Worm (Caenorhabditis elegans) whole organism, mixed stage, embryonic: ENCODE data around the gene F17C8.7.

Experiments
- M03D4.4 ChIP-seq: sonication (generic microtip); optimal IDR thresholded peaks from 2 replicates; lab custom pipeline; 2017; ENCODE audit warnings: mild to moderate bottlenecking, missing genetic modification characterization, missing compliant biosample characterization
- bed-3 ChIP-seq: fragments of 200-800 bp; sonication (Bioruptor generic); optimal IDR thresholded peaks from 3 replicates; lab custom pipeline; 2018; ENCODE audit warnings: mild to moderate bottlenecking, missing genetic modification characterization, moderate library complexity, missing compliant biosample characterization
- blmp-1 ChIP-seq: fragments of 150-350 bp; optimal IDR thresholded peaks from 2 replicates; lab custom pipeline; 2014; ENCODE audit warnings: missing biosample characterization, missing genetic modification characterization
- ceh-39 ChIP-seq: fragments of 150-350 bp; optimal IDR thresholded peaks from 2 replicates; lab custom pipeline; 2014; ENCODE audit warnings: missing biosample characterization, missing genetic modification characterization
- ceh-43 ChIP-seq: fragments of 200-800 bp; sonication (Bioruptor generic); optimal IDR thresholded peaks from 2 replicates; lab custom pipeline; 2018; ENCODE audit warnings: mild to moderate bottlenecking, missing genetic modification characterization, moderate library complexity, missing compliant biosample characterization
- ceh-83 ChIP-seq: fragments of 200-800 bp; sonication (Bioruptor generic); optimal IDR thresholded peaks from 2 replicates; lab custom pipeline; 2018; ENCODE audit warnings: mild to moderate bottlenecking, missing genetic modification characterization, missing compliant biosample characterization
- ces-1 ChIP-seq: fragments of 150-350 bp; optimal IDR thresholded peaks from 2 replicates; lab custom pipeline; 2014; ENCODE audit warnings: missing biosample characterization, missing genetic modification reagents, missing genetic modification characterization
- cnd-1 ChIP-seq: fragments of 200-800 bp; sonication (Bioruptor generic); optimal IDR thresholded peaks from 2 replicates; lab custom pipeline; 2018; ENCODE audit warnings: mild to moderate bottlenecking, missing genetic modification characterization, missing compliant biosample characterization
- drap-1 ChIP-seq: fragments of 200-800 bp; sonication (Bioruptor generic); optimal IDR thresholded peaks from 3 replicates; lab custom pipeline; 2018; ENCODE audit warnings: mild to moderate bottlenecking, missing genetic modification characterization, missing compliant biosample characterization
- elt-1 ChIP-seq: sonication (generic microtip); optimal IDR thresholded peaks from 2 replicates; lab custom pipeline; 2017; ENCODE audit warnings: missing genetic modification characterization, mild to moderate bottlenecking, missing compliant biosample characterization, antibody characterized with exemption, moderate library complexity, borderline replicate concordance; ENCODE audit not compliant: insufficient read depth
- elt-3 ChIP-seq: fragments of 150-350 bp; optimal IDR thresholded peaks from 2 replicates; lab custom pipeline; 2014; ENCODE audit warnings: missing biosample characterization, missing genetic modification characterization
- flh-1 ChIP-seq: fragments of 200-800 bp; sonication (Bioruptor generic); optimal IDR thresholded peaks from 2 replicates; lab custom pipeline; 2018; ENCODE audit warnings: mild to moderate bottlenecking, missing genetic modification characterization, moderate library complexity, missing compliant biosample characterization
- ham-2 ChIP-seq: fragments of 200-800 bp; sonication (Bioruptor generic); optimal IDR thresholded peaks from 2 replicates; lab custom pipeline; 2018; ENCODE audit warnings: mild to moderate bottlenecking, missing genetic modification characterization, missing compliant biosample characterization
- hlh-1 ChIP-seq: fragments of 150-350 bp; optimal IDR thresholded peaks from 2 replicates; lab custom pipeline; 2014; ENCODE audit warnings: missing biosample characterization, missing genetic modification reagents, missing genetic modification characterization
- lin-13 ChIP-seq: fragments of 150-350 bp; optimal IDR thresholded peaks from 2 replicates; lab custom pipeline; 2014; ENCODE audit warnings: missing biosample characterization, missing genetic modification characterization
- lin-32 ChIP-seq: fragments of 200-800 bp; sonication (Bioruptor generic); optimal IDR thresholded peaks from 2 replicates; lab custom pipeline; 2018; ENCODE audit warnings: mild to moderate bottlenecking, missing genetic modification characterization, missing compliant biosample characterization
- lsy-2 ChIP-seq: fragments of 150-350 bp; optimal IDR thresholded peaks from 2 replicates; lab custom pipeline; 2014; ENCODE audit warnings: missing biosample characterization, missing genetic modification characterization
- mab-5 ChIP-seq: fragments of 150-350 bp; optimal IDR thresholded peaks from 2 replicates; lab custom pipeline; 2014; ENCODE audit warnings: missing biosample characterization, missing genetic modification characterization
- mep-1 ChIP-seq: fragments of 150-350 bp; optimal IDR thresholded peaks from 2 replicates; lab custom pipeline; 2017; ENCODE audit warnings: missing biosample characterization, missing genetic modification reagents, missing genetic modification characterization, inconsistent platforms
- mls-2 ChIP-seq: sonication (generic microtip); optimal IDR thresholded peaks from 2 replicates; lab custom pipeline; 2016; ENCODE audit warnings: mild to moderate bottlenecking, missing genetic modification characterization, moderate library complexity, missing compliant biosample characterization
- nhr-12 ChIP-seq: fragments of 150-350 bp; optimal IDR thresholded peaks from 2 replicates; lab custom pipeline; 2014; ENCODE audit warnings: missing biosample characterization, missing genetic modification characterization
- nhr-2 ChIP-seq: fragments of 150-350 bp; optimal IDR thresholded peaks from 2 replicates; lab custom pipeline; 2014; ENCODE audit warnings: missing biosample characterization, missing genetic modification characterization
- nhr-237 ChIP-seq: fragments of 150-350 bp; optimal IDR thresholded peaks from 2 replicates; lab custom pipeline; 2014; ENCODE audit warnings: missing biosample characterization, missing genetic modification characterization
- nhr-28 ChIP-seq: fragments of 150-350 bp; optimal IDR thresholded peaks from 2 replicates; lab custom pipeline; 2014; ENCODE audit warnings: missing biosample characterization, missing genetic modification characterization
- nhr-76 ChIP-seq: sonication (generic microtip); optimal IDR thresholded peaks from 2 replicates; lab custom pipeline; 2017; ENCODE audit warnings: missing biosample characterization, missing genetic modification characterization
- pha-4 ChIP-seq: fragments of 150-350 bp; optimal IDR thresholded peaks from 2 replicates; lab custom pipeline; 2018; ENCODE audit warnings: missing biosample characterization, missing genetic modification reagents, missing genetic modification characterization
- sem-2 ChIP-seq: fragments of 200-800 bp; sonication (Bioruptor generic); optimal IDR thresholded peaks from 2 replicates; lab custom pipeline; 2018; ENCODE audit warnings: mild to moderate bottlenecking, missing genetic modification characterization, missing compliant biosample characterization
- snpc-4 ChIP-seq: fragments of 150-350 bp; optimal IDR thresholded peaks from 2 replicates; lab custom pipeline; 2014; ENCODE audit warnings: missing biosample characterization, missing genetic modification characterization
- sptf-1 ChIP-seq: sonication (generic microtip); optimal IDR thresholded peaks from 2 replicates; lab custom pipeline; 2017; ENCODE audit warnings: mild to moderate bottlenecking, missing genetic modification characterization, moderate library complexity, missing compliant biosample characterization
- tbx-8 ChIP-seq: fragments of 200-800 bp; sonication (Bioruptor generic); optimal IDR thresholded peaks from 2 replicates; lab custom pipeline; 2018; ENCODE audit warnings: mild to moderate bottlenecking, missing genetic modification characterization, moderate library complexity, missing compliant biosample characterization
- unc-120 ChIP-seq: sonication (generic microtip); optimal IDR thresholded peaks from 2 replicates; lab custom pipeline; 2017; ENCODE audit warnings: missing genetic modification characterization, missing compliant biosample characterization; ENCODE audit not compliant: poor library complexity, severe bottlenecking
- unc-39 ChIP-seq: fragments of 150-350 bp; optimal IDR thresholded peaks from 2 replicates; lab custom pipeline; 2014; ENCODE audit warnings: missing biosample characterization, missing genetic modification characterization
- unc-62 ChIP-seq: fragments of 150-350 bp; optimal IDR thresholded peaks from 2 replicates; lab custom pipeline; 2014; ENCODE audit warnings: missing biosample characterization, missing genetic modification reagents, missing genetic modification characterization
- zip-8 ChIP-seq: fragments of 150-350 bp; optimal IDR thresholded peaks from 2 replicates; lab custom pipeline; 2014; ENCODE audit warnings: missing biosample characterization, missing genetic modification characterization
- ztf-11 ChIP-seq: fragments of 150-350 bp; optimal IDR thresholded peaks from 2 replicates; lab custom pipeline; 2014; ENCODE audit warnings: missing biosample characterization, missing genetic modification characterization

Gene F17C8.7

ce11 chrIII:4748109-4748508 lies 12.6 kb downstream of the F17C8.7 start, which contains the start of gene col-89:
col-89 (plus strand) TSS chrIII:4748127.
- TF ChIP-seq elt-3 (tag; lab: Kevin White, UChicago) (no peak), ces-1 (GFP tag; lab: Kevin White, UChicago) (no peak), unc-62 (GFP tag; lab: Kevin White, UChicago) (no peak), nhr-28 (tag; lab: Kevin White, UChicago) (no peak), unc-39 (tag; lab: Kevin White, UChicago) (no peak)

DNA sequence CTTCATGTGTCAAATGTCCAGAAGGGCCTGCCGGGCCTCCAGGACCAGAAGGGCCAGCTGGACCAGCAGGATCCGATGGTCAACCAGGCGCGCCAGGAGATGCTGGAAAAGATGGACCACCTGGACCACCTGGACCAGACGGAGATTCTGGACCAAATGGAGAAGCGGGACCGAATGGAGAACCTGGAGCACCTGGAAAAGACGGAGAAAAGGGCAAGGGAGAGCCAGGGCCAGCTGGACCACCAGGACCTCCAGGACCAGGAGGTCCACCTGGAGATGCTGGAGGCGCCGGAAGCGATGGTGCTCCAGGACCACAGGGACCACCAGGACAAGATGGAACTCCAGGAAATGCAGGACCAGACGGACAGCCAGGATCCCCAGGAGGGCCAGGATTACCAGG lies 13.1 kb downstream of the F17C8.7 start:
- TF ChIP-seq mab-5 (tag; lab: Kevin White, UChicago) (no peak), nhr-12 (no peak), mls-2 (tag; lab: Kevin White, UChicago) (no peak), blmp-1 (tag; lab: Kevin White, UChicago) (no peak), ztf-11 (tag; lab: Kevin White, UChicago) (no peak), nhr-2 (tag; lab: Kevin White, UChicago) (no peak), ceh-43 (GFP tag; lab: Kevin White, UChicago) (no peak), zip-8 (tag; lab: Kevin White, UChicago) (no peak), cnd-1 (tag; lab: Kevin White, UChicago) (no peak), mep-1 (no peak)
- TF ChIP-seq, all 35 proteins: peak for 0

DNA sequence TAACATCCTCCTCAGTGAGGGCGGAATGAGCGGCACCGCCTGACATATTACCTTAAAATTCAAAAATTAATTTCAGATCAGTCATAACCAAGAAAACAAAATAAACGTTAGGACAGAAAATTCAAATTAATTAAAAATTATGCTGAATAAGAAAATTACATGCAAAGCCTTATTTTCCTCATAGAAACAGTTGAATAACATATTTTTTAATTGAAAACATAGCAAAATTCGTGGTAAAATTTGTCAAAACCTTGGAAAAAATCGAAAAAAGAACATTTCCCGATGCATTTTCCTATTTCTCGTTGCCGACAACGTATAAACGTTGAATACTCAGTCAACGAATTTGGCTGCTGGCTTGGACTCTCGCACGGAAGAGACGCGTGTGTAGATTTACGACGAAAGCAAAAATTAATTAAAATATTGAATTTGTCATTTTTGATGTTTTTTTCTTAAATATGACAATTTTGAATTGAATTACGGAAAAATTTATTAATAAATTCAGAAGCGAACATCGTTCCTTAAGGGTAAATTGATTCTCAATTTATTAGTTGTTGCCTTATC lies 18.5 kb downstream of the F17C8.7 start, which contains the start of the genes rps-0 and rbg-3:
Gene rps-0 (minus strand): TSS at position 51 of the 561 bp plus-strand sequence.
Gene rbg-3 (plus strand): TSS at position 424 of the 561 bp plus-strand sequence.
- TF ChIP-seq mls-2 (tag; lab: Kevin White, UChicago), result no peak
- no peak for TF ChIP-seq nhr-12
- TF ChIP-seq pha-4 (tag; lab: Kevin White, UChicago), result peak; percentile 81
- peak; percentile 90 for TF ChIP-seq lsy-2 (tag; lab: Kevin White, UChicago)
- no peak for TF ChIP-seq unc-62 (GFP tag; lab: Kevin White, UChicago)
- no peak for TF ChIP-seq elt-1 (tag; lab: Kevin White, UChicago)
- no peak for TF ChIP-seq flh-1 (GFP tag; lab: Kevin White, UChicago)
- TF ChIP-seq lin-32, result no peak
- no peak for TF ChIP-seq ceh-83
- no peak for TF ChIP-seq tbx-8 (GFP tag; lab: Kevin White, UChicago)
- TF ChIP-seq nhr-76 (tag; lab: Kevin White, UChicago), result no peak
- no peak for TF ChIP-seq sptf-1 (tag; lab: Kevin White, UChicago)
- TF ChIP-seq zip-8 (tag; lab: Kevin White, UChicago), result no peak
- no peak for TF ChIP-seq nhr-28 (tag; lab: Kevin White, UChicago)
- no peak for TF ChIP-seq ztf-11 (tag; lab: Kevin White, UChicago)
- no peak for TF ChIP-seq M03D4.4
- TF ChIP-seq elt-3 (tag; lab: Kevin White, UChicago), result peak; percentile 17
- no peak for TF ChIP-seq unc-39 (tag; lab: Kevin White, UChicago)
- TF ChIP-seq bed-3 (GFP tag; lab: Kevin White, UChicago), result no peak
- TF ChIP-seq mep-1, result peak; percentile 98
- no peak for TF ChIP-seq ham-2 (GFP tag; lab: Kevin White, UChicago)
- no peak for TF ChIP-seq snpc-4 (tag; lab: Kevin White, UChicago)
- peak; percentile 56 for TF ChIP-seq mab-5 (tag; lab: Kevin White, UChicago)
- no peak for TF ChIP-seq blmp-1 (tag; lab: Kevin White, UChicago)
- TF ChIP-seq cnd-1 (tag; lab: Kevin White, UChicago), result no peak
- TF ChIP-seq hlh-1 (tag; lab: Kevin White, UChicago), result peak; percentile 61
- TF ChIP-seq sem-2, result no peak
- peak; percentile 91 for TF ChIP-seq nhr-237
- no peak for TF ChIP-seq nhr-2 (tag; lab: Kevin White, UChicago)
- TF ChIP-seq drap-1 (GFP tag; lab: Kevin White, UChicago), result peak; percentile 43
- peak; percentile 79 for TF ChIP-seq lin-13 (tag; lab: Kevin White, UChicago)
- no peak for TF ChIP-seq ceh-43 (GFP tag; lab: Kevin White, UChicago)
- peak; percentile 86 for TF ChIP-seq ceh-39 (tag; lab: Kevin White, UChicago)
- peak; percentile 65 for TF ChIP-seq unc-120
- peak; percentile 96 for TF ChIP-seq ces-1 (GFP tag; lab: Kevin White, UChicago)
- TF ChIP-seq, all 35 proteins: peak for 12
